Worm (Caenorhabditis elegans) whole organism, midembryonic: ENCODE results near the gene twk-11.

Source experiments
- T22C8.4 ChIP-seq: fragments of 200-800 bp; sonication (Bioruptor generic); IDR thresholded peaks from 2 replicates; pipeline ENCODE4 v1.3.6; 2022; ENCODE audit warnings: missing genetic modification characterization, missing compliant biosample characterization
- flt-1 ChIP-seq: fragments of 200-800 bp; sonication (Bioruptor generic); IDR thresholded peaks from 2 replicates; pipeline ENCODE4 v1.3.6; 2022; ENCODE audit warnings: missing genetic modification characterization, missing compliant biosample characterization
- med-1 ChIP-seq: sonication (generic microtip); optimal IDR thresholded peaks from 2 replicates; lab custom pipeline; 2017; ENCODE audit warnings: missing genetic modification characterization, mild to moderate bottlenecking, missing compliant biosample characterization, antibody characterized with exemption, missing genetic modification reagents; ENCODE audit not compliant: insufficient read depth
- ref-1 ChIP-seq: fragments of 200-800 bp; sonication (Bioruptor generic); conservative IDR thresholded peaks from 2 replicates; pipeline ENCODE4 v1.3.6; 2022; ENCODE audit warnings: missing genetic modification reagents, missing genetic modification characterization, missing compliant biosample characterization

ce11 chrV:6982813-6983212 lies 53.6 kb downstream of the twk-11 start, which contains the start of gene nhr-161:
- no peak for TF ChIP-seq flt-1 (GFP tag; lab: Robert Waterston, UW)
- no peak for TF ChIP-seq T22C8.4
- TF ChIP-seq ref-1 = no peak
- no peak for TF ChIP-seq med-1
